Worm (Caenorhabditis elegans) whole organism, young adult: Measurements from ENCODE around the gene cest-2.1.

Experiments used
- F49E8.2 ChIP-seq: sonication (generic microtip); optimal IDR thresholded peaks from 3 replicates; lab custom pipeline; 2017; ENCODE audit warnings: missing genetic modification characterization, mild to moderate bottlenecking, missing compliant biosample characterization, antibody characterized with exemption, moderate library complexity; ENCODE audit not compliant: insufficient read depth
- bed-2 ChIP-seq: fragments of 200-800 bp; sonication (Bioruptor generic); IDR thresholded peaks from 2 replicates; pipeline ENCODE4 v1.3.6; 2022; ENCODE audit warnings: missing genetic modification reagents, missing genetic modification characterization, missing compliant biosample characterization
- ceh-100 ChIP-seq: fragments of 200-800 bp; sonication (Bioruptor generic); IDR thresholded peaks from 2 replicates; pipeline ENCODE4 v1.3.6; 2022; ENCODE audit warnings: missing genetic modification reagents, missing genetic modification characterization, missing compliant biosample characterization
- mel-28 ChIP-seq: sonication (generic microtip); optimal IDR thresholded peaks from 2 replicates; lab custom pipeline; 2016; ENCODE audit warnings: borderline replicate concordance, mild to moderate bottlenecking, missing genetic modification characterization, missing compliant biosample characterization
- nfyb-1 ChIP-seq: fragments of 200-800 bp; sonication (Bioruptor generic); IDR thresholded peaks from 2 replicates; pipeline ENCODE4 v1.3.6; 2022; ENCODE audit warnings: missing genetic modification reagents, missing genetic modification characterization, missing compliant biosample characterization
- ztf-28 ChIP-seq: fragments of 200-800 bp; sonication (Bioruptor generic); IDR thresholded peaks from 2 replicates; pipeline ENCODE4 v1.3.6; 2022; ENCODE audit warnings: missing genetic modification reagents, missing genetic modification characterization, missing compliant biosample characterization

- TF ChIP-seq nfyb-1 (GFP tag; lab: Robert Waterston, UW) = no peak
- TF ChIP-seq F49E8.2 (tag; lab: Kevin White, UChicago) = no peak
- no peak for TF ChIP-seq bed-2 (GFP tag; lab: Robert Waterston, UW)
- TF ChIP-seq ztf-28 (GFP tag; lab: Robert Waterston, UW) = no peak
- TF ChIP-seq mel-28 (tag; lab: Kevin White, UChicago) = no peak
- TF ChIP-seq ceh-100 (GFP tag; lab: Robert Waterston, UW) = no peak
These were observed 17.7 kb downstream of the cest-2.1 start for ce11 chrV:14153615-14154014.
